Fruit fly (Drosophila melanogaster) ovary, adult (tissue): ENCODE measurements around the gene nAChRbeta2.

Source experiments
- CG17801 ChIP-seq: fragments of 200-800 bp; optimal IDR thresholded peaks from 2 replicates; lab custom pipeline; 2019; ENCODE audit warnings: missing biosample characterization, mild to moderate bottlenecking, missing genetic modification characterization, moderate library complexity; ENCODE audit not compliant: partially characterized antibody

Gene nAChRbeta2

dm6 chr3R:24530328-24530727, 15.4 kb upstream of the nAChRbeta2 start, which contains the start of the genes CG13623 and ana1:
Gene CG13623, minus strand, starts transcription at chr3R:24530558.
Gene ana1, plus strand, starts transcription at chr3R:24530576.
- no peak for TF ChIP-seq CG17801 (GFP tag; lab: Kevin White, UChicago)

DNA sequence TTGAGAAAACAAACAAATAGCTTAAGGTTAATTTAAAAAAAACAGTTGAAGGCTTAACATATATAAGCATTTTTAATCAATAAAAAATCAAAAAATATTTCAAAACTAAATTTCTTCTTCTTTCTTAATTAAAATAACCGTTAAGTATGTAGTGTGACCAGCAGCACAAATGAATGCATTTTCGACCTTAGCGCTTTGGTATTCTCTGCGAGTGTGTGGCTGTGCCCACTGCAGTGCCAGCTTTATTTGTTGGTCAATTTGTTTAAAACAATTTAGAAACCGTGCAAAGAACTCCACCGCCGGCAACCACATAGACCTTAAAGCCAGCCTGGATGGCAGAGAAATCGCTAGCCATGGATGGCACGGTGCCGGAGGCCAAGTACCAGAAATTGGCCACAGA, 12.9 kb upstream of the nAChRbeta2 start, which contains the start of gene CG6607:
Gene CG6607 (plus strand): TSS at position 203 of the 400 bp plus-strand sequence.
- TF ChIP-seq CG17801 (GFP tag; lab: Kevin White, UChicago): no peak

DNA sequence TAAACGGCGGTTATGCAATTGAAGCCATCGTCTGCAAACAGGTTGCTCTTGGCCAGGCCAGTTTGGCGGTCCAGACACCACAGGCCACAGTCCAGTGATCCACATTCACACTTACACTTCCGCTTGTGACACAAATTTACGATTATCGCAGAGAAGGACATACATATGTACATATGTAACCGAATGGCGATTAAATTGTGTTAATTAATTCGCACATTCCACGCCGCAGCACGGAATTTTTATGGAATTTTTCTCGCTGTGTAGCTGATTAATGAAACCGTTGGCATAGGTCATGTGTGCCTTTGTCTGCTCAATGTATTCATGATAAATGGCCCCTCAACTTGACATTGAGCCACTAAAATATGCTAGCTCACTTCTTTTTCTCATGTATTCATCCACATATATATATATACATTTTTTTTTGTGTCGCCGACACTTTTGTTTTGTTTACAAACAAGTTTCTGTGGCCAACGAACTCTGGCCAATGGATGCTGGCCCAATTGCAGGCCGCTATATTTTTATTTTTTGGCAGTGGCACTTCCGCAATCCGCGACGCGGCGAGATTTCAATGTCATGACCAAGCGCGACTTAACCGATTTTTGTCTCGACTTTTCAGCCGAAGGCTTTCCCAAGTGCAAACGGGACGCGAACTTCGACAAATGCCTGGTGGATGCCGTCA, 11.2 kb upstream of the nAChRbeta2 start:
- no peak for TF ChIP-seq CG17801 (GFP tag; lab: Kevin White, UChicago)

- TF ChIP-seq CG17801 (GFP tag; lab: Kevin White, UChicago): no peak
These were observed 9.6 kb upstream of the nAChRbeta2 start, which contains the start of gene Jhbp12 for dm6 chr3R:24524426-24524974. Gene Jhbp12, plus strand, starts transcription at chr3R:24524794.

DNA sequence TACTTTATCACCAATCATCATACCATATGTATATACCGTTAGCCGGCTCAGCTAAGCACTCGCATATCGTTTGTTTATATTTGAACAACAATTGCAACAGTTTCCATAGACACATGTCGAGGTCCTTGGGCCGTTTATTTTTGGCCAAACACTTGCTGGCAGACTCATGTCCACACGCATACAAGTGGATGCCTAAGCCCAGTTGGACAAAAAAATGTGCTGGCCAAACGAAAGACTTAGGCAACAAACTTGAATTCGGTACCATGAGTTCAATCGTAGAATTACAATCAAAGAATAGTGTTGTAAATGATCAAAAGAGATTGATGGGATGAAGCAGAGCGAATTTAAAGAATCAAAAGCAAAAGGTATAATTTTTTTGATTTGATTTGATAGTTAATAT, 8.7 kb upstream of the nAChRbeta2 start, which contains the start of gene CG13622:
Gene CG13622 (minus strand): TSS at position 101 of the 400 bp plus-strand sequence.
- no peak for TF ChIP-seq CG17801 (GFP tag; lab: Kevin White, UChicago)

DNA sequence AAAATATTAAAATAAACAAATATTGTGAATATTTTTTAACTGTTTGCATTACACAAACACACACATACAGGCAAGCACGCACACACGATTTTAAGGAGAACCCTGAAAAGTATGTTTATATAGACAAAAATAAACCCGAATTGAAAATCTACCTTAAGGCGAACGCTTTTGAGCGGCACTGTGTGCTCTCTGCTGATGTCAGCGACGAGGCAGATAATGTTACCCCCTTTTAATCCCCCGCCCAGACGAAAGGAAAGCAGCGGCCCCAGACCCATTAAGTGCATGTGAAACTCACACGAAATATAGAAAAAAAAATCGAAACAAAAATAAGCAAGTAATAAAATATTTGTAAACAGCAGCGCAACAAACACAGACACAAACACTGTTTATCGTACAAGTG, 6.4 kb upstream of the nAChRbeta2 start:
- TF ChIP-seq CG17801 (GFP tag; lab: Kevin White, UChicago): no peak

dm6 chr3R:24518150-24518580, 3.3 kb upstream of the nAChRbeta2 start, which contains the start of gene Pp1alpha-96A:
Gene Pp1alpha-96A, plus strand, starts transcription at chr3R:24518270.
- peak; percentile 57 for TF ChIP-seq CG17801 (GFP tag; lab: Kevin White, UChicago)

DNA sequence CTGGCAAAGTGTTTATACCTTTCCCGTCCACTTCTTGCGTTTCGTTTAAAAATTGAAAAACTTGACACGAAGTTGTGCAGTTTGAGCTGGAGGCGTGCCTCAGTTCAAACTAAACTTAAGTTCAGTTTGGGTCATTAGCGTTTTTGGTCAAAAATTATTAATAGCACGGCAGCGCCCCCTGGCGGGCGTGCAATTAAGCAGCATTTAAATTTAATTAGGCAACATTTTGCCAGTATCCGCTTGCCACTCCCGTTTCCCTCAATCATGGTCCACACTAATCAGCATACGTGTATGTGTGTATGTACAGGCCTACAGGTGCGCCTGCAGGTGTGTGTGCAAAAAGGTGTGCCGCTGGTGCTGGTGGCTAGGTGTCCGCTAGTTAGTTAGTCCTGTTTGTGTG, 11.3 kb downstream of the nAChRbeta2 start:
- TF ChIP-seq CG17801 (GFP tag; lab: Kevin White, UChicago): no peak

DNA sequence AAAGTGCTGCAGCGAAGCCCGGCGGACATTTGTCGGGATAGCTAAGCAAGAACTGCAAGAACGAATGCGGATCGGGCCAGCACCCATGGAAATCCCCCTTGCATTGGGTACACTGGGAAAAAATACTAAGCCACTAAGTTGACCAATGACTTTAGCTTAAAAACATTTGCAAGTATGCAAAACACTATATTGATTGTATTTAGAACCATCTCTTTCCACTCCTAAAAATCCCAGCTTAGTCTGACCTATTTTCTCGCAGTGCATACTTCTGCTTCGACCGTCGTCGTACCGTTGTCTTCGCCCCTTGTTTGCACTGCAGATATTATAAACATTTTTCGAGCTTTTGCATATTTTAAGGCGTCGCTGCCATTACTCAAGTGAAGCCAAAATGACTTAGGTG, 18.8 kb downstream of the nAChRbeta2 start:
- no peak for TF ChIP-seq CG17801 (GFP tag; lab: Kevin White, UChicago)

DNA sequence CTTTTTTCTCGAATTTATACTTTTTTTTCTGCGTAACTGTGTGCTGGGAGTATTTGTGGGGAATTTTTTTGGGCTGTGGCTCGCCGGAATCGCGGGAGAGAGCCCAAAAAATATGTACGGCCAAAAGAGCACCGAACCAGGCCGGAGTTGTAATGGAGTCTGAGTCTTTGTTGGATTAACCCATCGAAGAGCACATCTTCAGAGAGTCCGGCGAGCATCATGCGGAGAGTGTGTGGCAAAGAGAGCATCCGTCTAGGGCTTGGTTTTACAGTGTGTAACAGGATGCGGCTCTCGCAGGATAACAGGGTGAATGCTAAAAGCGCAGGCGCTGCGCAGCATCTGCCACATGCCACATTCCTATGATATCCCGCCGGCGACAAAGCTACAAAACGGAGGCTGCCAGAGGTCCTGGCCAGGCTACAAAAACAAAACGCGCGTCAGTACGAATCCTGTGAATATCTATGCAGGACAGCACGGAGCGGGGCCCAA, 29.9 kb downstream of the nAChRbeta2 start, which contains the start of gene nAChRalpha2:
Gene nAChRalpha2 (plus strand): TSS at position 439 of the 489 bp plus-strand sequence.
- TF ChIP-seq CG17801 (GFP tag; lab: Kevin White, UChicago): no peak

- TF ChIP-seq CG17801 (GFP tag; lab: Kevin White, UChicago): no peak
These were observed 33.9 kb downstream of the nAChRbeta2 start for dm6 chr3R:24481040-24481439.

DNA sequence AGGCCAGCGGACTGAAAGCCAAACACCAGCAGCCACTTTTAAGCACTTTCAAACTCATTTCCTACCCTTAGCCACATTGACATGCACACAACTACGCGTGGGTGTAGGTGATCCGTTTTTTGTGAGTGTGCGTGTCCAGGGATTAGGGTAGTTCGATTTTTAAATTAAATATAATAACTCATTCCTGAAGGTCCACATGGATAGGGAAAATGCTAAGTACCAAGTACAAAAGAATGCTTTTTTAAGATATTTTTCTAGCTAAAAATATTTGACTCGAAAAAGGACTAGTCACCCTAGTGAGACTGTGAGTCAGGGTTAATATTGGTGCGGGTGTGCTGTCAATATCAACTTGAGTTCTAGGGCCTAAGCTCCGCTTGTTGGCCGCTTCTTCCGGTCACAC, 40.1 kb downstream of the nAChRbeta2 start:
- TF ChIP-seq CG17801 (GFP tag; lab: Kevin White, UChicago): no peak

dm6 chr3R:24469097-24469496, 45.8 kb downstream of the nAChRbeta2 start, which contains the start of gene CG31128:
Gene CG31128, plus strand, starts transcription at chr3R:24469397.
- no peak for TF ChIP-seq CG17801 (GFP tag; lab: Kevin White, UChicago)

- no peak for TF ChIP-seq CG17801 (GFP tag; lab: Kevin White, UChicago)
These were observed 47.7 kb downstream of the nAChRbeta2 start for dm6 chr3R:24467237-24467636.
